Worm (Caenorhabditis elegans) whole organism, L4 larva: ENCODE measurements around the gene H41C03.1.

Source experiments
- D1046.2 ChIP-seq: fragments of 200-800 bp; sonication (Bioruptor generic); IDR thresholded peaks from 2 replicates; pipeline ENCODE4 v1.3.6; 2022; ENCODE audit warnings: missing genetic modification characterization, missing compliant biosample characterization
- F49E8.2 ChIP-seq: sonication (generic microtip); optimal IDR thresholded peaks from 2 replicates; lab custom pipeline; 2016; ENCODE audit warnings: missing compliant biosample characterization, mild to moderate bottlenecking, missing genetic modification characterization, borderline replicate concordance
- R02D3.7 ChIP-seq: fragments of 150-350 bp; sonication (generic microtip); optimal IDR thresholded peaks from 3 replicates; lab custom pipeline; 2014; ENCODE audit warnings: missing biosample characterization, missing genetic modification characterization
- Y48G9A.11 ChIP-seq: fragments of 200-800 bp; sonication (Bioruptor generic); IDR thresholded peaks from 2 replicates; pipeline ENCODE4 v1.3.6; 2022; ENCODE audit warnings: missing genetic modification reagents, missing genetic modification characterization, missing compliant biosample characterization
- Y5F2A.4 ChIP-seq: fragments of 200-800 bp; sonication (Bioruptor generic); optimal IDR thresholded peaks from 2 replicates; lab custom pipeline; 2018; ENCODE audit warnings: mild to moderate bottlenecking, missing genetic modification characterization, missing compliant biosample characterization
- aha-1 ChIP-seq: fragments of 150-350 bp; peaks from one replicate; lab custom pipeline; 2014; ENCODE audit warnings: missing biosample characterization, missing genetic modification characterization
- ceh-28 ChIP-seq: fragments of 150-350 bp; optimal IDR thresholded peaks from 2 replicates; lab custom pipeline; 2014; ENCODE audit warnings: missing biosample characterization, missing genetic modification reagents, missing genetic modification characterization
- ceh-44 ChIP-seq: fragments of 200-800 bp; sonication (Bioruptor generic); IDR thresholded peaks from 2 replicates; pipeline ENCODE4 v1.3.6; 2022; ENCODE audit warnings: missing genetic modification reagents, missing genetic modification characterization, missing compliant biosample characterization
- ceh-82 ChIP-seq: sonication (generic microtip); optimal IDR thresholded peaks from 2 replicates; lab custom pipeline; 2017; ENCODE audit warnings: missing biosample characterization, missing genetic modification characterization
- ctbp-1 ChIP-seq: fragments of 200-800 bp; sonication (Bioruptor generic); IDR thresholded peaks from 2 replicates; pipeline ENCODE4 v1.3.6; 2022; ENCODE audit warnings: missing genetic modification reagents, missing genetic modification characterization, missing compliant biosample characterization
- daf-19 ChIP-seq: fragments of 200-800 bp; sonication (Bioruptor generic); conservative IDR thresholded peaks from 2 replicates; pipeline ENCODE4 v1.3.6; 2022; ENCODE audit warnings: missing genetic modification characterization, missing compliant biosample characterization
- dpl-1 ChIP-seq: fragments of 150-350 bp; optimal IDR thresholded peaks from 2 replicates; lab custom pipeline; 2014; ENCODE audit warnings: missing biosample characterization, missing genetic modification reagents, missing genetic modification characterization
- duxl-1 ChIP-seq: sonication (generic microtip); optimal IDR thresholded peaks from 2 replicates; lab custom pipeline; 2016; ENCODE audit warnings: mild to moderate bottlenecking, missing genetic modification characterization, moderate library complexity, missing compliant biosample characterization; ENCODE audit not compliant: poor library complexity
- dve-1 ChIP-seq: sonication (generic microtip); optimal IDR thresholded peaks from 2 replicates; lab custom pipeline; 2017; ENCODE audit warnings: antibody characterized with exemption, mild to moderate bottlenecking, missing genetic modification characterization, missing compliant biosample characterization; ENCODE audit not compliant: insufficient read depth
- fos-1 ChIP-seq: fragments of 150-350 bp; optimal IDR thresholded peaks from 2 replicates; lab custom pipeline; 2014; ENCODE audit warnings: missing biosample characterization, missing genetic modification characterization
- hlh-11 ChIP-seq: fragments of 200-800 bp; sonication (Bioruptor generic); optimal IDR thresholded peaks from 2 replicates; lab custom pipeline; 2018; ENCODE audit warnings: mild to moderate bottlenecking, missing genetic modification characterization, missing compliant biosample characterization
- lin-1 ChIP-seq: fragments of 200-800 bp; sonication (Bioruptor generic); IDR thresholded peaks from 2 replicates; pipeline ENCODE4 v1.3.6; 2022; ENCODE audit warnings: missing genetic modification reagents, missing genetic modification characterization, missing compliant biosample characterization
- lin-29 ChIP-seq: fragments of 200-800 bp; sonication (Bioruptor generic); IDR thresholded peaks from 2 replicates; pipeline ENCODE4 v1.3.6; 2022; ENCODE audit warnings: missing genetic modification reagents, missing genetic modification characterization, missing compliant biosample characterization
- lin-38 ChIP-seq: fragments of 200-800 bp; sonication (Bioruptor generic); IDR thresholded peaks from 2 replicates; pipeline ENCODE4 v1.3.6; 2022; ENCODE audit warnings: missing genetic modification reagents, missing genetic modification characterization, missing compliant biosample characterization
- lin-39 ChIP-seq: fragments of 150-350 bp; optimal IDR thresholded peaks from 2 replicates; lab custom pipeline; 2014; ENCODE audit warnings: missing biosample characterization, missing genetic modification reagents, missing genetic modification characterization
- lsy-2 ChIP-seq, 2 experiments: fragments of 150-350 bp in 1 of 2; sonication (generic microtip) in 1 of 2; optimal IDR thresholded peaks; 2 replicates each; lab custom pipeline; 2014 to 2017; ENCODE audit warnings: missing biosample characterization in 2 of 2, missing genetic modification characterization in 2 of 2
- mdt-29 ChIP-seq: fragments of 200-800 bp; sonication (Bioruptor generic); IDR thresholded peaks from 2 replicates; pipeline ENCODE4 v1.3.6; 2022; ENCODE audit warnings: missing genetic modification reagents, missing genetic modification characterization, missing compliant biosample characterization
- mes-2 ChIP-seq: sonication (generic microtip); optimal IDR thresholded peaks from 2 replicates; lab custom pipeline; 2016; ENCODE audit warnings: missing genotype, mild to moderate bottlenecking, missing genetic modification characterization, missing compliant biosample characterization; ENCODE audit not compliant: poor library complexity, severe bottlenecking
- mxl-2 ChIP-seq: fragments of 200-800 bp; sonication (Bioruptor generic); conservative IDR thresholded peaks from 2 replicates; pipeline ENCODE4 v1.3.6; 2022; ENCODE audit warnings: missing genetic modification reagents, missing genetic modification characterization, missing compliant biosample characterization
- mxl-3 ChIP-seq: fragments of 200-800 bp; sonication (Bioruptor generic); optimal IDR thresholded peaks from 2 replicates; lab custom pipeline; 2018; ENCODE audit warnings: mild to moderate bottlenecking, missing genetic modification characterization, missing compliant biosample characterization
- nhr-10 ChIP-seq: fragments of 150-350 bp; optimal IDR thresholded peaks from 2 replicates; lab custom pipeline; 2014; ENCODE audit warnings: missing biosample characterization, missing genetic modification characterization
- nhr-11 ChIP-seq: fragments of 150-350 bp; optimal IDR thresholded peaks from 2 replicates; lab custom pipeline; 2014; ENCODE audit warnings: missing biosample characterization, missing genetic modification characterization
- nhr-111 ChIP-seq: fragments of 200-800 bp; sonication (Bioruptor generic); optimal IDR thresholded peaks from 2 replicates; lab custom pipeline; 2018; ENCODE audit warnings: mild to moderate bottlenecking, missing genetic modification characterization, missing compliant biosample characterization
- nhr-28 ChIP-seq: fragments of 150-350 bp; optimal IDR thresholded peaks from 2 replicates; lab custom pipeline; 2014; ENCODE audit warnings: missing biosample characterization, missing genetic modification characterization
- nhr-48 ChIP-seq: sonication (generic microtip); optimal IDR thresholded peaks from 2 replicates; lab custom pipeline; 2016; ENCODE audit warnings: mild to moderate bottlenecking, missing genetic modification characterization, missing compliant biosample characterization
- pqm-1 ChIP-seq: sonication (generic microtip); optimal IDR thresholded peaks from 2 replicates; lab custom pipeline; 2017; ENCODE audit warnings: missing biosample characterization, missing genetic modification characterization
- rbr-2 ChIP-seq: sonication (generic microtip); optimal IDR thresholded peaks from 2 replicates; lab custom pipeline; 2016; ENCODE audit warnings: missing genotype, missing genetic modification characterization, missing compliant biosample characterization
- skn-1 ChIP-seq: fragments of 150-350 bp; optimal IDR thresholded peaks from 2 replicates; lab custom pipeline; 2014; ENCODE audit warnings: missing biosample characterization, missing genetic modification characterization
- spr-1 ChIP-seq: sonication (generic microtip); optimal IDR thresholded peaks from 2 replicates; lab custom pipeline; 2016; ENCODE audit warnings: mild to moderate bottlenecking, missing genetic modification characterization, missing compliant biosample characterization
- spr-3 ChIP-seq: fragments of 200-800 bp; sonication (Bioruptor generic); optimal IDR thresholded peaks from 2 replicates; lab custom pipeline; 2018; ENCODE audit warnings: mild to moderate bottlenecking, missing genetic modification characterization, missing compliant biosample characterization
- tag-97 ChIP-seq: fragments of 200-800 bp; sonication (Bioruptor generic); IDR thresholded peaks from 2 replicates; pipeline ENCODE4 v1.3.6; 2022; ENCODE audit warnings: missing genetic modification characterization, missing compliant biosample characterization
- tra-1 ChIP-seq: fragments of 200-800 bp; sonication (Bioruptor generic); IDR thresholded peaks from 2 replicates; pipeline ENCODE4 v1.3.6; 2022; ENCODE audit warnings: missing genetic modification reagents, missing genetic modification characterization, missing compliant biosample characterization
- unc-62 ChIP-seq, 3 experiments: fragments of 150-350 bp in 1 of 3; sonication (generic microtip); optimal IDR thresholded peaks in 2 of 3; peaks in 1 of 3; 1 replicate in 1 of 3; 2 replicates in 2 of 3; lab custom pipeline; 2014 to 2017; ENCODE audit warnings: missing biosample characterization in 3 of 3, missing genetic modification characterization in 3 of 3, missing genetic modification reagents in 3 of 3, missing genotype in 1 of 3
- ztf-11 ChIP-seq: fragments of 150-350 bp; optimal IDR thresholded peaks from 2 replicates; lab custom pipeline; 2014; ENCODE audit warnings: missing biosample characterization, missing genetic modification characterization

H41C03.1 gene

DNA sequence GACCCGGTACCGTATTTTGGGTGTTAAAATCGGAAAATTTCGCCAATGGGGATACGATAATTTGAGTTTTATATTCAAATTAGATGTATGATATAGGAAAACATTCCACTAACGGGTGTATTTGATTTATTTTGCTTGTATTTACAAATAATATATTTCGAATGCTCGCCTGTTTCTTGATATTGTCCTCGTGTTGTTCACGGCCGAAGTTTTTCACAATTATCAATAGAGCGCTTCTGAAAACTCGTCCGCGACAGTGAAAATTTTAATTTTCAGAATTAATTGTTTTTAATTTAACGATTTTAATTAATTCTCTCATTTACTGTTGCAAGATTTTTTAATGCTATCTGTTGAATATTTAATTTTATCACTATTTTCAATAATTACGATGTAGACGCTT, 34.6 kb upstream of the H41C03.1 start (continued):
- peak; percentile 25; the same call in 1 of the 2 replicates for TF ChIP-seq Y48G9A.11 (GFP tag; lab: Robert Waterston, UW)
- no peak for TF ChIP-seq ceh-44 (GFP tag; lab: Robert Waterston, UW)
- no peak for TF ChIP-seq skn-1 (tag; lab: Kevin White, UChicago)
- TF ChIP-seq lin-39 (tag; lab: Kevin White, UChicago): no peak
- peak; percentile 22 for TF ChIP-seq nhr-28
- TF ChIP-seq spr-1 (tag; lab: Kevin White, UChicago): no peak
- no peak for TF ChIP-seq fos-1
- TF ChIP-seq nhr-48: no peak
- no peak for TF ChIP-seq F49E8.2 (tag; lab: Kevin White, UChicago)
- no peak for TF ChIP-seq dve-1 (tag; lab: Kevin White, UChicago)
- no peak for TF ChIP-seq ceh-28 (tag; lab: Kevin White, UChicago)
- TF ChIP-seq lin-38 (GFP tag; lab: Robert Waterston, UW): peak; percentile 90
- TF ChIP-seq spr-3 (GFP tag; lab: Kevin White, UChicago): no peak
- no peak for TF ChIP-seq hlh-11
- no peak for TF ChIP-seq daf-19 (GFP tag; lab: Robert Waterston, UW)
- TF ChIP-seq pqm-1 (tag; lab: Kevin White, UChicago): no peak
- no peak for TF ChIP-seq nhr-111 (GFP tag; lab: Kevin White, UChicago)
- no peak for TF ChIP-seq lin-1 (GFP tag; lab: Robert Waterston, UW)
- TF ChIP-seq mdt-29 (GFP tag; lab: Robert Waterston, UW): no peak
- peak; percentile 30 for TF ChIP-seq aha-1 (tag; lab: Kevin White, UChicago)
- TF ChIP-seq rbr-2: no peak
- TF ChIP-seq nhr-11 (tag; lab: Kevin White, UChicago): no peak
- no peak for TF ChIP-seq nhr-10
- TF ChIP-seq tra-1 (GFP tag; lab: Robert Waterston, UW): 0 out of 2 replicates have a peak, but pooled peaks have one; percentile 21
- TF ChIP-seq ztf-11 (tag; lab: Kevin White, UChicago): no peak
- TF ChIP-seq ceh-82: no peak
- TF ChIP-seq, all 104 proteins: peak for 15

DNA sequence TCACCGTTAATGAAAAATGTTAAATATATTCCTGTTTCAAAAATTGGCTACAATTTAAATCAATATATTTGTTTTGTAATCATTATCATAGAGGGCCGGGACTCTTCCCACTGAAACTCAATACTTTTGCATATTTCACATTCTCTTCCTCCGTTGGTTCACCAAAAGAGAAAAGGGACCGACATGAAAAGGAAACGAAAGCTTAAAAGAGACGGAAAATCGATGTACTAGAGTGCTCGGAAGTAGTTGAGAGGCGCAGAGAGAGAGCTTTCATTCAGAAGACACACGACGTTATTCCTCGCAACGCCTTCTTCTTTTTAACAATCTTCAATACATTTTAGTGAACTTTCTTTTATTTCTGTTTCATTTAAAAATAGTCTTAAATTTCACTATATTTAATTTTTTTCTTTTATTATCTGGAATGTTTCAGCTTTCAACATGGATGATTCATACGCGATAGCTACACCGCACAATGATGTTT, 33.9 kb upstream of the H41C03.1 start, which contains the start of gene ehs-1:
ehs-1 (plus strand) TSS at position 431 of the 481 bp plus-strand sequence.
- TF ChIP-seq dve-1 (tag; lab: Kevin White, UChicago) (no peak), Y5F2A.4 (GFP tag; lab: Kevin White, UChicago) (no peak), ctbp-1 (GFP tag; lab: Robert Waterston, UW) (0 out of 2 replicates have a peak, but pooled peaks have one; percentile 10), mxl-2 (GFP tag; lab: Robert Waterston, UW) (no peak), lsy-2 (tag; optimal IDR thresholded peaks at IDR 0.05; lab: Kevin White, UChicago) (peak in 1 of 2 experiments; percentile 19), dpl-1 (GFP tag; lab: Kevin White, UChicago) (peak; percentile 2), hlh-11 (no peak)

DNA sequence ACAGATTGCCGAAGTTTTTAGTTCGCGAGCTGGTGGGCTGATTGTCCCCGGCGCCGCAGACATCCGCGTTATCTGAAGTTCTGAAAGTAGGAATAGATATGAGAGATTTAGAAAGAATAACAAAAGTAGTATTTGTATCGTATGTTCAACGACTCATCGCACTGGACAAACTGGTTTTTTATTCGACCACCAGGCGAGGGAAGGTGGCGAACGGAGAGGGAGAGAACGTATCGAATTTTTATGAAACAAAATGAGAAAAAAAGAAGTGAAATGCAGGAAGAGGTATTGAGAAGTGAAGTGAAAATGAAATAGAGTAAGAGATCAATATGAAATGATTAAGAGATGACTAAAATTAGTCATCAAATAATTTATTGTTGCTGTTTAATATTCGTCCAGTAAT, 26.9 kb upstream of the H41C03.1 start, which contains the start of gene tbc-2:
tbc-2 (minus strand) TSS at position 80 of the 400 bp plus-strand sequence.
- TF ChIP-seq mxl-3 (GFP tag; lab: Kevin White, UChicago): no peak
- no peak for TF ChIP-seq tag-97 (GFP tag; lab: Robert Waterston, UW)
- peak in 1 of 2 experiments; percentile 51 for TF ChIP-seq unc-62 (GFP tag; optimal IDR thresholded peaks at IDR 0.05 in 1 of 2; lab: Kevin White, UChicago)
- TF ChIP-seq unc-62 (tag; optimal IDR thresholded peaks at IDR 0.05; lab: Kevin White, UChicago): no peak
- no peak for TF ChIP-seq R02D3.7 (tag; lab: Kevin White, UChicago)
- TF ChIP-seq nhr-28: peak; percentile 36
- no peak for TF ChIP-seq duxl-1
- no peak for TF ChIP-seq D1046.2 (GFP tag; lab: Robert Waterston, UW)
- no peak for TF ChIP-seq Y5F2A.4 (GFP tag; lab: Kevin White, UChicago)
- no peak for TF ChIP-seq mes-2 (tag; lab: Kevin White, UChicago)
- no peak for TF ChIP-seq lin-29 (GFP tag; lab: Robert Waterston, UW)
- no peak for TF ChIP-seq nhr-10
